Worm (Caenorhabditis elegans) whole organism, L2 larva: Measurements from ENCODE around the gene F56B3.9.

Experiments
- aly-2 ChIP-seq: fragments of 150-350 bp; optimal IDR thresholded peaks from 2 replicates; lab custom pipeline; 2014; ENCODE audit warnings: missing biosample characterization, missing genetic modification characterization
- ama-1 ChIP-seq: fragments of 150-350 bp; optimal IDR thresholded peaks from 2 replicates; lab custom pipeline; 2018; ENCODE audit warnings: inconsistent platforms
- elt-3 ChIP-seq: sonication (generic microtip); optimal IDR thresholded peaks from 2 replicates; lab custom pipeline; 2017; ENCODE audit warnings: missing biosample characterization, missing genetic modification characterization
- mdl-1 ChIP-seq, 2 experiments: fragments of 150-350 bp in 1 of 2; sonication (generic microtip) in 1 of 2; optimal IDR thresholded peaks; 2 replicates each; lab custom pipeline; 2017; ENCODE audit warnings: missing biosample characterization in 2 of 2, missing genetic modification characterization in 2 of 2
- nhr-12 ChIP-seq: fragments of 150-350 bp; optimal IDR thresholded peaks from 2 replicates; lab custom pipeline; 2014; ENCODE audit warnings: missing biosample characterization, missing genetic modification characterization
- sem-4 ChIP-seq: fragments of 150-350 bp; optimal IDR thresholded peaks from 2 replicates; lab custom pipeline; 2014; ENCODE audit warnings: missing biosample characterization, missing genetic modification reagents, missing genetic modification characterization
- skn-1 ChIP-seq: sonication (generic microtip); optimal IDR thresholded peaks from 2 replicates; lab custom pipeline; 2017; ENCODE audit warnings: missing biosample characterization, missing genetic modification characterization
- snpc-4 ChIP-seq: fragments of 150-350 bp; optimal IDR thresholded peaks from 2 replicates; lab custom pipeline; 2014; ENCODE audit warnings: missing biosample characterization, missing genetic modification characterization
- zag-1 ChIP-seq: fragments of 150-350 bp; optimal IDR thresholded peaks from 2 replicates; lab custom pipeline; 2014; ENCODE audit warnings: missing biosample characterization, missing genetic modification characterization
- ztf-4 ChIP-seq: fragments of 150-350 bp; optimal IDR thresholded peaks from 2 replicates; lab custom pipeline; 2014; ENCODE audit warnings: missing biosample characterization, missing genetic modification characterization

DNA sequence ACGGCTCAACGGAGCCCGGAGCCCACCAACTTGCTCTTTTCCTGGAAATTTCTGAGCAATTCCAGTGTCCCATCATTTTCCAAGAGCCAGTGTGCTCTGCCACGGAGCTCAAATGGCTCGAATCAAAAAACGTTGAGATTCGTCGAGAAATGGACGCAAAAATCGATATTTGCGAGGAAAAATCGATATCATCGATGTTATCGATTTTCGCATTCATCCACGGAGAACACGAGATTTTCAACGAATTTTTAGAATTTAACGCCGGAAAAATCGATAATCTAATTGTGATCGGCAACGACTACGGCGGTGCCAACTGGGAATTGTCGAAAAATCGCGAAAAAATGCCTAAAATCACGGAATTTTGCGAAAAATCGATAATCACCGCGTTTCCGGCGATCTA is 34.5 kb downstream of the F56B3.9 start:
- TF ChIP-seq ama-1 (lab: Kevin White, UChicago), result no peak
- TF ChIP-seq sem-4 (tag; lab: Kevin White, UChicago), result no peak
- TF ChIP-seq snpc-4 (tag; lab: Kevin White, UChicago), result no peak
- no peak for TF ChIP-seq ztf-4 (tag; lab: Kevin White, UChicago)
- no peak for TF ChIP-seq elt-3
- TF ChIP-seq nhr-12 (tag; lab: Kevin White, UChicago), result no peak
- no peak for TF ChIP-seq skn-1
- TF ChIP-seq zag-1 (tag; lab: Kevin White, UChicago), result no peak
- no peak for TF ChIP-seq aly-2 (tag; lab: Kevin White, UChicago)
- no peak for TF ChIP-seq mdl-1 (tag; optimal IDR thresholded peaks at IDR 0.05; lab: Kevin White, UChicago)
